Worm (Caenorhabditis elegans) whole organism, L3 larva: ENCODE results near the gene baf-1.

Experiments
- aly-2 ChIP-seq: fragments of 150-350 bp; optimal IDR thresholded peaks from 2 replicates; lab custom pipeline; 2014; ENCODE audit warnings: missing biosample characterization, missing genetic modification characterization
- lin-39 ChIP-seq: fragments of 150-350 bp; optimal IDR thresholded peaks from 2 replicates; lab custom pipeline; 2018; ENCODE audit warnings: missing biosample characterization, missing genetic modification reagents, missing genetic modification characterization
- nhr-11 ChIP-seq: fragments of 150-350 bp; optimal IDR thresholded peaks from 2 replicates; lab custom pipeline; 2014; ENCODE audit warnings: missing biosample characterization, missing genetic modification characterization
- nhr-237 ChIP-seq: fragments of 150-350 bp; optimal IDR thresholded peaks from 2 replicates; lab custom pipeline; 2014; ENCODE audit warnings: missing biosample characterization, missing genetic modification characterization
- snpc-4 ChIP-seq: fragments of 150-350 bp; optimal IDR thresholded peaks from 2 replicates; lab custom pipeline; 2014; ENCODE audit warnings: missing biosample characterization, missing genetic modification characterization
- tbx-2 ChIP-seq: sonication (generic microtip); optimal IDR thresholded peaks from 2 replicates; lab custom pipeline; 2016; ENCODE audit warnings: mild to moderate bottlenecking, missing genetic modification characterization, missing compliant biosample characterization

ce11 chrIII:9516148-9516547 is 48.9 kb downstream of the baf-1 start, which contains the start of gene F55H2.7:
- TF ChIP-seq lin-39 (tag; lab: Kevin White, UChicago) (no peak), tbx-2 (tag; lab: Kevin White, UChicago) (no peak), aly-2 (tag; lab: Kevin White, UChicago) (no peak), snpc-4 (tag; lab: Kevin White, UChicago) (no peak), nhr-237 (tag; lab: Kevin White, UChicago) (no peak), nhr-11 (no peak)
